Fruit fly (Drosophila melanogaster) whole organism, embryonic: ENCODE results near the gene CG2865.

ENCODE experiments used
- Adf1 ChIP-seq: fragments of 200-800 bp; sonication (Bioruptor generic); IDR thresholded peaks from 2 replicates; pipeline ENCODE4 v1.3.6; 2022; ENCODE audit warnings: missing biosample characterization, missing genetic modification characterization
- Asciz ChIP-seq: fragments of 200-800 bp; sonication (Bioruptor generic); optimal IDR thresholded peaks from 2 replicates; lab custom pipeline; 2017; ENCODE audit warnings: missing biosample characterization, mild to moderate bottlenecking, missing genetic modification characterization, missing genetic modification reagents
- B-H1 ChIP-seq: fragments of 200-800 bp; sonication (Bioruptor generic); IDR thresholded peaks from 3 replicates; pipeline ENCODE4 v1.3.6; 2022; ENCODE audit warnings: missing biosample characterization, missing genetic modification characterization
- CG13424 ChIP-seq: fragments of 200-800 bp; sonication (Bioruptor generic); optimal IDR thresholded peaks from 2 replicates; lab custom pipeline; 2019; ENCODE audit warnings: missing biosample characterization, mild to moderate bottlenecking, missing genetic modification characterization, moderate library complexity
- CG14441 ChIP-seq: fragments of 200-800 bp; sonication (Bioruptor generic); IDR thresholded peaks from 2 replicates; pipeline ENCODE4 v1.3.6; 2022; ENCODE audit warnings: missing biosample characterization, missing genetic modification characterization
- CG16779 ChIP-seq: fragments of 200-800 bp; sonication (Bioruptor generic); IDR thresholded peaks from 2 replicates; pipeline ENCODE4 v1.3.6; 2022; ENCODE audit warnings: missing biosample characterization, missing genetic modification characterization
- CG16813 ChIP-seq: fragments of 200-800 bp; sonication (Bioruptor generic); IDR thresholded peaks from 3 replicates; pipeline ENCODE4 v1.3.6; 2022; ENCODE audit warnings: missing biosample characterization, missing genetic modification characterization; ENCODE audit not compliant: partially characterized antibody
- CG16863 ChIP-seq: fragments of 200-800 bp; sonication (Bioruptor generic); optimal IDR thresholded peaks from 3 replicates; lab custom pipeline; 2016; ENCODE audit warnings: missing biosample characterization, missing genetic modification characterization
- CG18599 ChIP-seq: fragments of 200-800 bp; sonication (Bioruptor generic); optimal IDR thresholded peaks from 3 replicates; lab custom pipeline; 2017; ENCODE audit warnings: missing biosample characterization, missing genetic modification characterization, mild to moderate bottlenecking, moderate library complexity, missing genetic modification reagents
- CG2116 ChIP-seq: fragments of 200-800 bp; sonication (Bioruptor generic); optimal IDR thresholded peaks from 3 replicates; lab custom pipeline; 2018; ENCODE audit warnings: missing biosample characterization, mild to moderate bottlenecking, missing genetic modification characterization
- CG32532 ChIP-seq: fragments of 200-800 bp; sonication (Bioruptor generic); IDR thresholded peaks from 2 replicates; pipeline ENCODE4 v1.3.6; 2022; ENCODE audit warnings: missing biosample characterization, missing genetic modification characterization
- CG33213 ChIP-seq: fragments of 200-800 bp; sonication (Bioruptor generic); optimal IDR thresholded peaks from 3 replicates; lab custom pipeline; 2016; ENCODE audit warnings: missing biosample characterization, missing genetic modification characterization
- CG34224 ChIP-seq: fragments of 200-800 bp; sonication (Bioruptor generic); IDR thresholded peaks from 3 replicates; pipeline ENCODE4 v1.3.6; 2022; ENCODE audit warnings: missing biosample characterization, missing genetic modification characterization; ENCODE audit not compliant: partially characterized antibody
- CG3838 ChIP-seq: fragments of 200-800 bp; sonication (Bioruptor generic); optimal IDR thresholded peaks from 3 replicates; lab custom pipeline; 2016; ENCODE audit warnings: missing biosample characterization, missing genetic modification characterization
- CG4282 ChIP-seq: fragments of 200-800 bp; sonication (Bioruptor generic); optimal IDR thresholded peaks from 2 replicates; lab custom pipeline; 2016; ENCODE audit warnings: missing biosample characterization, missing genetic modification characterization
- CG7271 ChIP-seq: fragments of 200-800 bp; sonication (Bioruptor generic); optimal IDR thresholded peaks from 2 replicates; lab custom pipeline; 2018; ENCODE audit warnings: missing biosample characterization, mild to moderate bottlenecking, missing genetic modification characterization, moderate library complexity
- CG7556 ChIP-seq: fragments of 200-800 bp; sonication (Bioruptor generic); optimal IDR thresholded peaks from 2 replicates; lab custom pipeline; 2017; ENCODE audit warnings: missing biosample characterization, mild to moderate bottlenecking, missing genetic modification characterization
- CG9609 ChIP-seq: fragments of 200-800 bp; sonication (Bioruptor generic); optimal IDR thresholded peaks from 3 replicates; lab custom pipeline; 2016; ENCODE audit warnings: missing biosample characterization, missing genetic modification characterization
- CG9797 ChIP-seq: fragments of 200-800 bp; sonication (Bioruptor generic); optimal IDR thresholded peaks from 3 replicates; lab custom pipeline; 2018; ENCODE audit warnings: missing biosample characterization, mild to moderate bottlenecking, missing genetic modification characterization
- CTCF ChIP-seq: fragments of 200-800 bp; sonication (Bioruptor generic); optimal IDR thresholded peaks from 2 replicates; lab custom pipeline; 2017; ENCODE audit warnings: missing biosample characterization, mild to moderate bottlenecking, missing genetic modification characterization, moderate library complexity
- Dip3 ChIP-seq: fragments of 200-800 bp; sonication (Bioruptor generic); optimal IDR thresholded peaks from 3 replicates; lab custom pipeline; 2016; ENCODE audit warnings: missing biosample characterization, missing genetic modification characterization
- Eip74EF ChIP-seq, 2 experiments: fragments of 200-800 bp in 1 of 2; fragments of >200 bp in 1 of 2; sonication (Bioruptor generic) in 1 of 2; optimal IDR thresholded peaks; 2 replicates each; lab custom pipeline; 2017 to 2019; ENCODE audit warnings: missing biosample characterization in 2 of 2, missing genetic modification characterization in 2 of 2, mild to moderate bottlenecking in 1 of 2, moderate library complexity in 1 of 2
- Ets65A ChIP-seq: fragments of 200-800 bp; sonication (Bioruptor generic); peaks from one replicate; lab custom pipeline; 2016; ENCODE audit warnings: missing biosample characterization, missing genetic modification characterization
- GATAe ChIP-seq: fragments of 200-800 bp; sonication (Bioruptor generic); conservative IDR thresholded peaks from 2 replicates; pipeline ENCODE4 v1.3.6; 2022; ENCODE audit warnings: missing biosample characterization, missing genetic modification characterization
- Hand ChIP-seq: fragments of 200-800 bp; sonication (Bioruptor generic); optimal IDR thresholded peaks from 2 replicates; lab custom pipeline; 2017; ENCODE audit warnings: mild to moderate bottlenecking, missing biosample characterization, missing genetic modification reagents, missing genetic modification characterization
- Hr39 ChIP-seq: fragments of >200 bp; optimal IDR thresholded peaks from 2 replicates; lab custom pipeline; 2017
- Mrtf ChIP-seq: fragments of 200-800 bp; sonication (Bioruptor generic); IDR thresholded peaks from 3 replicates; pipeline ENCODE4 v1.3.6; 2022; ENCODE audit warnings: missing biosample characterization, missing genetic modification characterization
- NK7.1 ChIP-seq: fragments of 200-800 bp; sonication (Bioruptor generic); optimal IDR thresholded peaks from 3 replicates; lab custom pipeline; 2016; ENCODE audit warnings: missing biosample characterization, missing genetic modification characterization
- Oli ChIP-seq: fragments of 200-800 bp; sonication (Bioruptor generic); optimal IDR thresholded peaks from 2 replicates; lab custom pipeline; 2018; ENCODE audit warnings: missing biosample characterization, mild to moderate bottlenecking, missing genetic modification characterization, moderate library complexity
- ems ChIP-seq: fragments of 200-800 bp; sonication (Bioruptor generic); optimal IDR thresholded peaks from 3 replicates; lab custom pipeline; 2016; ENCODE audit warnings: missing biosample characterization, missing genetic modification characterization
- fd102C ChIP-seq: fragments of 200-800 bp; sonication (Bioruptor generic); optimal IDR thresholded peaks from 2 replicates; lab custom pipeline; 2018; ENCODE audit warnings: missing biosample characterization, mild to moderate bottlenecking, missing genetic modification characterization, moderate library complexity
- fd3F ChIP-seq: fragments of 200-800 bp; sonication (Bioruptor generic); optimal IDR thresholded peaks from 2 replicates; lab custom pipeline; 2018; ENCODE audit warnings: missing biosample characterization, mild to moderate bottlenecking, missing genetic modification characterization, moderate library complexity
- gce ChIP-seq: fragments of 200-800 bp; sonication (Bioruptor generic); IDR thresholded peaks from 3 replicates; pipeline ENCODE4 v1.3.6; 2022; ENCODE audit warnings: missing biosample characterization, missing genetic modification characterization
- grau ChIP-seq: fragments of 200-800 bp; optimal IDR thresholded peaks from 3 replicates; lab custom pipeline; 2019; ENCODE audit warnings: missing biosample characterization, mild to moderate bottlenecking, missing genetic modification characterization, moderate library complexity
- gt ChIP-seq: fragments of 200-800 bp; sonication (Bioruptor generic); IDR thresholded peaks from 2 replicates; pipeline ENCODE4 v1.3.6; 2022; ENCODE audit warnings: missing biosample characterization, missing genetic modification characterization
- lab ChIP-seq: fragments of 200-800 bp; sonication (Bioruptor generic); optimal IDR thresholded peaks from 3 replicates; lab custom pipeline; 2017; ENCODE audit warnings: missing biosample characterization, missing genetic modification characterization, mild to moderate bottlenecking, moderate library complexity, missing genetic modification reagents
- luna ChIP-seq: fragments of 200-800 bp; sonication (Bioruptor generic); optimal IDR thresholded peaks from 2 replicates; lab custom pipeline; 2016; ENCODE audit warnings: missing biosample characterization, missing genetic modification characterization
- org-1 ChIP-seq: fragments of 200-800 bp; sonication (Bioruptor generic); optimal IDR thresholded peaks from 2 replicates; lab custom pipeline; 2017; ENCODE audit warnings: missing biosample characterization, missing genetic modification characterization
- prd ChIP-seq, 3 experiments: fragments of >200 bp in 2 of 3; fragments of 200-800 bp in 1 of 3; sonication (Bioruptor generic) in 1 of 3; optimal IDR thresholded peaks in 2 of 3; IDR thresholded peaks in 1 of 3; 2 replicates in 2 of 3; 3 replicates in 1 of 3; pipeline versions ENCODE4 v1.3.6 to Lab custom; 2017 to 2022; ENCODE audit warnings: missing biosample characterization in 1 of 3, missing genetic modification characterization in 1 of 3
- pros ChIP-seq: fragments of 200-800 bp; sonication (Bioruptor generic); optimal IDR thresholded peaks from 3 replicates; lab custom pipeline; 2019; ENCODE audit warnings: missing biosample characterization, mild to moderate bottlenecking, missing genetic modification characterization, moderate library complexity
- sisA ChIP-seq: fragments of 200-800 bp; sonication (Bioruptor generic); IDR thresholded peaks from 2 replicates; pipeline ENCODE4 v1.3.6; 2022; ENCODE audit warnings: missing biosample characterization, missing genetic modification characterization
- wor ChIP-seq: fragments of 200-800 bp; sonication (Bioruptor generic); IDR thresholded peaks from 2 replicates; pipeline ENCODE4 v1.3.6; 2022; ENCODE audit warnings: missing biosample characterization, missing genetic modification characterization

Gene CG2865

dm6 chrX:2306307-2306706, 13.1 kb upstream of the CG2865 start (continued):
- TF ChIP-seq fd102C = no peak
- peak; percentile 68 for TF ChIP-seq lab
- peak; percentile 51; the same call in 2 of the 3 replicates for TF ChIP-seq B-H1 (GFP tag; lab: Robert Waterston, UW)
- TF ChIP-seq pros (GFP tag; lab: Kevin White, UChicago) = no peak
- peak; percentile 15; the same call in 1 of the 2 replicates for TF ChIP-seq CG32532 (GFP tag; lab: Robert Waterston, UW)
- peak; percentile 62 for TF ChIP-seq sisA
- peak; percentile 21 for TF ChIP-seq Ets65A
- TF ChIP-seq CG2116 = no peak
- no peak for TF ChIP-seq luna (GFP tag; lab: Kevin White, UChicago)
- TF ChIP-seq grau (tag; lab: Kevin White, UChicago) = peak; percentile 58
- TF ChIP-seq CG9797 (GFP tag; lab: Kevin White, UChicago) = no peak
- TF ChIP-seq CG4282 = no peak
- peak; percentile 46 for TF ChIP-seq ems (GFP tag; lab: Kevin White, UChicago)
- peak in 1 of 2 experiments; percentile 35 for TF ChIP-seq Eip74EF (GFP tag; optimal IDR thresholded peaks at IDR 0.05; lab: Kevin White, UChicago)
- no peak for TF ChIP-seq GATAe
- TF ChIP-seq CG34224 (GFP tag; lab: Robert Waterston, UW) = no peak
- TF ChIP-seq fd3F (GFP tag; lab: Kevin White, UChicago) = peak; percentile 40
- peak; percentile 74 for TF ChIP-seq CG14441 (GFP tag; lab: Robert Waterston, UW)
- no peak for TF ChIP-seq CG16779 (GFP tag; lab: Robert Waterston, UW)
- no peak for TF ChIP-seq Hr39 (lab: Kevin White, UChicago)
- peak; percentile 72 for TF ChIP-seq org-1 (GFP tag; lab: Kevin White, UChicago)
- no peak for TF ChIP-seq gce (GFP tag; lab: Robert Waterston, UW)
- TF ChIP-seq CG33213 (GFP tag; lab: Kevin White, UChicago) = peak; percentile 7
- peak; percentile 82 for TF ChIP-seq Oli
- TF ChIP-seq gt (GFP tag; lab: Robert Waterston, UW) = no peak
- TF ChIP-seq Adf1 (GFP tag; lab: Robert Waterston, UW) = no peak
- TF ChIP-seq CG16863 (GFP tag; lab: Kevin White, UChicago) = peak; percentile 34
- peak; percentile 72 for TF ChIP-seq CG18599 (GFP tag; lab: Kevin White, UChicago)
- peak; percentile 22; the same call in 1 of the 2 replicates for TF ChIP-seq wor (GFP tag; lab: Robert Waterston, UW)
- TF ChIP-seq CG13424 (tag; lab: Kevin White, UChicago) = peak; percentile 52
- peak; percentile 38 for TF ChIP-seq CG9609 (GFP tag; lab: Kevin White, UChicago)
- no peak for TF ChIP-seq Hand (GFP tag; lab: Kevin White, UChicago)
- TF ChIP-seq prd (optimal IDR thresholded peaks at IDR 0.05; lab: Kevin White, UChicago) = no peak
- TF ChIP-seq prd (GFP tag; IDR thresholded peaks at IDR 0.05; lab: Robert Waterston, UW) = peak; percentile 72; the same call in 2 of the 3 replicates
- TF ChIP-seq Dip3 = peak; percentile 40
- TF ChIP-seq CG7556 (GFP tag; lab: Kevin White, UChicago) = peak; percentile 77
- no peak for TF ChIP-seq CG3838 (GFP tag; lab: Kevin White, UChicago)
- TF ChIP-seq CG16813 = no peak
- no peak for TF ChIP-seq CG7271
- 0 out of 3 replicates have a peak, but pooled peaks have one; percentile 11 for TF ChIP-seq Mrtf (GFP tag; lab: Robert Waterston, UW)
- peak; percentile 27 for TF ChIP-seq Asciz (GFP tag; lab: Kevin White, UChicago)
- no peak for TF ChIP-seq NK7.1 (GFP tag; lab: Kevin White, UChicago)
- no peak for TF ChIP-seq CTCF
